Worm (Caenorhabditis elegans) whole organism, L1 larva: ENCODE results near the gene gly-12.

Experiments used
- C34B4.2 ChIP-seq: sonication (generic microtip); optimal IDR thresholded peaks from 2 replicates; lab custom pipeline; 2017; ENCODE audit warnings: mild to moderate bottlenecking, missing genetic modification characterization, missing compliant biosample characterization
- alr-1 ChIP-seq: fragments of 200-800 bp; sonication (Bioruptor generic); optimal IDR thresholded peaks from 2 replicates; lab custom pipeline; 2018; ENCODE audit warnings: borderline replicate concordance, mild to moderate bottlenecking, missing genetic modification characterization, missing compliant biosample characterization
- aly-2 ChIP-seq: fragments of 150-350 bp; optimal IDR thresholded peaks from 2 replicates; lab custom pipeline; 2014; ENCODE audit warnings: missing biosample characterization, missing genetic modification characterization
- ama-1 ChIP-seq: fragments of 150-350 bp; optimal IDR thresholded peaks from 2 replicates; lab custom pipeline; 2014
- ceh-82 ChIP-seq, 3 experiments: fragments of 150-350 bp in 1 of 3; sonication (generic microtip) in 2 of 3; optimal IDR thresholded peaks; 2 replicates each; lab custom pipeline; 2014 to 2017; ENCODE audit warnings: missing biosample characterization in 3 of 3, missing genetic modification characterization in 3 of 3
- dsc-1 ChIP-seq: sonication (generic microtip); optimal IDR thresholded peaks from 2 replicates; lab custom pipeline; 2016; ENCODE audit warnings: mild to moderate bottlenecking, missing genetic modification characterization, missing compliant biosample characterization
- egl-13 ChIP-seq: sonication (generic microtip); optimal IDR thresholded peaks from 2 replicates; lab custom pipeline; 2016; ENCODE audit warnings: missing genotype, missing genetic modification reagents, missing genetic modification characterization, missing compliant biosample characterization
- egl-27 ChIP-seq, 2 experiments: fragments of 150-350 bp in 1 of 2; sonication (generic microtip); optimal IDR thresholded peaks; 3 replicates each; lab custom pipeline; 2017 to 2018; ENCODE audit warnings: missing biosample characterization in 2 of 2, missing genetic modification characterization in 2 of 2, missing genetic modification reagents in 2 of 2
- elt-2 ChIP-seq: sonication (generic microtip); optimal IDR thresholded peaks from 2 replicates; lab custom pipeline; 2016; ENCODE audit warnings: missing genetic modification characterization, mild to moderate bottlenecking, inconsistent platforms, missing compliant biosample characterization, missing genetic modification reagents
- ets-5 ChIP-seq: fragments of 200-800 bp; sonication (Bioruptor generic); IDR thresholded peaks from 2 replicates; pipeline ENCODE4 v1.3.6; 2022; ENCODE audit warnings: missing genetic modification characterization, missing compliant biosample characterization
- fkh-10 ChIP-seq: sonication (generic microtip); optimal IDR thresholded peaks from 2 replicates; lab custom pipeline; 2017; ENCODE audit warnings: missing biosample characterization, missing genetic modification reagents, missing genetic modification characterization
- fos-1 ChIP-seq: fragments of 150-350 bp; optimal IDR thresholded peaks from 2 replicates; lab custom pipeline; 2014; ENCODE audit warnings: missing biosample characterization, missing genetic modification characterization
- grh-1 ChIP-seq: fragments of 200-800 bp; sonication (Bioruptor generic); IDR thresholded peaks from 2 replicates; pipeline ENCODE4 v1.3.6; 2022; ENCODE audit warnings: missing genetic modification reagents, missing genetic modification characterization, missing compliant biosample characterization
- hlh-17 ChIP-seq: fragments of 200-800 bp; sonication (Bioruptor generic); optimal IDR thresholded peaks from 2 replicates; lab custom pipeline; 2018; ENCODE audit warnings: missing genetic modification characterization, mild to moderate bottlenecking, missing compliant biosample characterization, moderate library complexity, borderline replicate concordance
- hlh-4 ChIP-seq: sonication (generic microtip); optimal IDR thresholded peaks from 2 replicates; lab custom pipeline; 2016; ENCODE audit warnings: mild to moderate bottlenecking, missing genetic modification characterization, missing compliant biosample characterization
- hpl-2 ChIP-seq: fragments of 150-350 bp; optimal IDR thresholded peaks from 2 replicates; lab custom pipeline; 2014; ENCODE audit warnings: missing biosample characterization, missing genetic modification reagents, missing genetic modification characterization
- irx-1 ChIP-seq: sonication (generic microtip); optimal IDR thresholded peaks from 2 replicates; lab custom pipeline; 2016; ENCODE audit warnings: missing genetic modification characterization, missing compliant biosample characterization
- lin-13 ChIP-seq: fragments of 150-350 bp; optimal IDR thresholded peaks from 2 replicates; lab custom pipeline; 2014; ENCODE audit warnings: missing biosample characterization, missing genetic modification reagents, missing genetic modification characterization
- lin-14 ChIP-seq: fragments of 200-800 bp; sonication (Bioruptor generic); optimal IDR thresholded peaks from 2 replicates; lab custom pipeline; 2018; ENCODE audit warnings: mild to moderate bottlenecking, missing genetic modification characterization, moderate library complexity, missing compliant biosample characterization
- lin-15B ChIP-seq: fragments of 150-350 bp; sonication (generic microtip); optimal IDR thresholded peaks from 3 replicates; lab custom pipeline; 2014; ENCODE audit warnings: missing biosample characterization, missing genetic modification characterization
- lsy-2 ChIP-seq, 2 experiments: fragments of 150-350 bp; optimal IDR thresholded peaks; 2 replicates each; lab custom pipeline; 2014; ENCODE audit warnings: missing biosample characterization in 2 of 2, missing genetic modification characterization in 2 of 2
- mab-9 ChIP-seq: fragments of 200-800 bp; sonication (Bioruptor generic); IDR thresholded peaks from 2 replicates; pipeline ENCODE4 v1.3.6; 2022; ENCODE audit warnings: missing genetic modification reagents, missing genetic modification characterization, missing compliant biosample characterization
- nhr-237 ChIP-seq: fragments of 150-350 bp; optimal IDR thresholded peaks from 2 replicates; lab custom pipeline; 2014; ENCODE audit warnings: missing biosample characterization, missing genetic modification characterization
- nhr-47 ChIP-seq: sonication (generic microtip); optimal IDR thresholded peaks from 2 replicates; lab custom pipeline; 2016; ENCODE audit warnings: mild to moderate bottlenecking, missing genetic modification characterization, moderate library complexity, missing compliant biosample characterization
- nhr-85 ChIP-seq: sonication (generic microtip); peaks from one replicate; lab custom pipeline; 2016; ENCODE audit warnings: missing genetic modification characterization, inconsistent platforms, missing compliant biosample characterization
- nhr-90 ChIP-seq: sonication (generic microtip); optimal IDR thresholded peaks from 2 replicates; lab custom pipeline; 2016; ENCODE audit warnings: mild to moderate bottlenecking, missing genetic modification characterization, missing compliant biosample characterization; ENCODE audit not compliant: poor library complexity
- rnt-1 ChIP-seq: sonication (generic microtip); optimal IDR thresholded peaks from 2 replicates; lab custom pipeline; 2016; ENCODE audit warnings: mild to moderate bottlenecking, missing genetic modification characterization, moderate library complexity, missing compliant biosample characterization
- skn-1 ChIP-seq: fragments of 150-350 bp; optimal IDR thresholded peaks from 2 replicates; lab custom pipeline; 2014; ENCODE audit warnings: missing biosample characterization, missing genetic modification characterization
- snpc-4 ChIP-seq: fragments of 150-350 bp; optimal IDR thresholded peaks from 2 replicates; lab custom pipeline; 2014; ENCODE audit warnings: missing biosample characterization, missing genetic modification characterization
- snu-23 ChIP-seq: sonication (generic microtip); optimal IDR thresholded peaks from 2 replicates; lab custom pipeline; 2016; ENCODE audit warnings: missing genetic modification characterization, missing compliant biosample characterization
- sox-4 ChIP-seq: sonication (generic microtip); optimal IDR thresholded peaks from 2 replicates; lab custom pipeline; 2016; ENCODE audit warnings: missing genetic modification characterization, missing compliant biosample characterization
- sup-37 ChIP-seq: fragments of 200-800 bp; sonication (Bioruptor generic); optimal IDR thresholded peaks from 2 replicates; lab custom pipeline; 2018; ENCODE audit warnings: mild to moderate bottlenecking, missing genetic modification characterization, missing compliant biosample characterization
- swsn-7 ChIP-seq: sonication (generic microtip); optimal IDR thresholded peaks from 2 replicates; lab custom pipeline; 2016; ENCODE audit warnings: missing genetic modification characterization, missing compliant biosample characterization
- tbx-2 ChIP-seq: sonication (generic microtip); optimal IDR thresholded peaks from 2 replicates; lab custom pipeline; 2016; ENCODE audit warnings: missing genetic modification characterization, missing compliant biosample characterization
- unc-30 ChIP-seq: sonication (generic microtip); optimal IDR thresholded peaks from 2 replicates; lab custom pipeline; 2017; ENCODE audit warnings: missing biosample characterization, missing genetic modification characterization
- unc-62 ChIP-seq: fragments of 150-350 bp; optimal IDR thresholded peaks from 2 replicates; lab custom pipeline; 2014; ENCODE audit warnings: missing biosample characterization, missing genetic modification reagents, missing genetic modification characterization
- unc-86 ChIP-seq: sonication (generic microtip); optimal IDR thresholded peaks from 2 replicates; lab custom pipeline; 2016; ENCODE audit warnings: missing genetic modification characterization, missing compliant biosample characterization
- vab-15 ChIP-seq: sonication (generic microtip); optimal IDR thresholded peaks from 2 replicates; lab custom pipeline; 2017; ENCODE audit warnings: missing genotype, mild to moderate bottlenecking, missing genetic modification characterization, missing compliant biosample characterization
- xbp-1 ChIP-seq: sonication (generic microtip); optimal IDR thresholded peaks from 2 replicates; lab custom pipeline; 2016; ENCODE audit warnings: missing genetic modification characterization, missing compliant biosample characterization
- ztf-4 ChIP-seq: fragments of 150-350 bp; optimal IDR thresholded peaks from 2 replicates; lab custom pipeline; 2014; ENCODE audit warnings: missing biosample characterization, missing genetic modification characterization

Gene gly-12

ce11 chrX:7460516-7460915 lies 25.1 kb upstream of the gly-12 start:
- TF ChIP-seq unc-86 (tag; lab: Kevin White, UChicago) = peak; percentile 33
- peak in 1 of 2 experiments; percentile 33 for TF ChIP-seq lsy-2 (tag; optimal IDR thresholded peaks at IDR 0.05; lab: Kevin White, UChicago)
- peak; percentile 27 for TF ChIP-seq xbp-1 (tag; lab: Kevin White, UChicago)
- TF ChIP-seq swsn-7 (tag; lab: Kevin White, UChicago) = peak; percentile 4
- peak; percentile 31 for TF ChIP-seq lin-14 (GFP tag; lab: Kevin White, UChicago)
- peak; percentile 43 for TF ChIP-seq nhr-85 (tag; lab: Kevin White, UChicago)
- TF ChIP-seq vab-15 = no peak
- no peak for TF ChIP-seq aly-2 (tag; lab: Kevin White, UChicago)
- TF ChIP-seq unc-30 (tag; lab: Kevin White, UChicago) = no peak
- no peak for TF ChIP-seq hlh-17 (GFP tag; lab: Kevin White, UChicago)
- TF ChIP-seq grh-1 (GFP tag; lab: Robert Waterston, UW) = no peak

ce11 chrX:7463637-7464036 lies 22.0 kb upstream of the gly-12 start, which contains the start of gene sox-2:
sox-2 (minus strand) TSS chrX:7463736.
- TF ChIP-seq fkh-10 (peak; percentile 31), unc-86 (tag; lab: Kevin White, UChicago) (peak; percentile 2), irx-1 (no peak), lin-14 (GFP tag; lab: Kevin White, UChicago) (peak; percentile 33)
- TF ChIP-seq, all 84 proteins: peak for 3

ce11 chrX:7464389-7464788 lies 21.3 kb upstream of the gly-12 start:
- TF ChIP-seq dsc-1 = no peak
- TF ChIP-seq skn-1 (tag; lab: Kevin White, UChicago) = no peak
- peak; percentile 24 for TF ChIP-seq nhr-85 (tag; lab: Kevin White, UChicago)
- TF ChIP-seq lin-14 (GFP tag; lab: Kevin White, UChicago) = peak; percentile 20
- no peak for TF ChIP-seq lin-15B (tag; lab: Kevin White, UChicago)
- no peak for TF ChIP-seq ama-1 (lab: Kevin White, UChicago)
- no peak for TF ChIP-seq grh-1 (GFP tag; lab: Robert Waterston, UW)
- TF ChIP-seq swsn-7 (tag; lab: Kevin White, UChicago) = no peak
- TF ChIP-seq unc-86 (tag; lab: Kevin White, UChicago) = peak; percentile 4
- no peak for TF ChIP-seq hlh-17 (GFP tag; lab: Kevin White, UChicago)
- peak in 1 of 2 experiments; percentile 68 for TF ChIP-seq lsy-2 (tag; optimal IDR thresholded peaks at IDR 0.05; lab: Kevin White, UChicago)
- TF ChIP-seq sup-37 (GFP tag; lab: Kevin White, UChicago) = no peak

DNA sequence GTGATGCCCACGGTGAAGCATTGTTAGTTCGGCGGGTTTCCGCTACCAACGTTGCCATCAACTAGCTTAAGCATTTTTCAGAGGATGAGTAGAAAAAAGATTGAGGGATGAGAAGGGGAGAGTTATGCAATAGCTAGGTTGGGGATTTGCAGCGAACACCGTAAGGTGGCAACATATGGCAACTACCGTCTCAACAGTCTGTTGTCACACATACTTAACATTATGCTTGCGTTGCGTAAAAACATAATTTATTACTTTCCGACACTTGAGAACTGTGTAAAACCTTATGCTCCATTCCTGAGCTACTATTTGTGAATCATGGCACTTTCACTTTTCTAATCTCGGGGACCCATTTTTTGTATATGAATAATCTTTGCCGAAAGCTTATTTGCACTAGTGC lies 19.0 kb upstream of the gly-12 start:
- TF ChIP-seq sox-4 (tag; lab: Kevin White, UChicago) (no peak), dsc-1 (no peak), alr-1 (no peak), skn-1 (tag; lab: Kevin White, UChicago) (no peak), mab-9 (GFP tag; lab: Robert Waterston, UW) (no peak), rnt-1 (tag; lab: Kevin White, UChicago) (no peak)

DNA sequence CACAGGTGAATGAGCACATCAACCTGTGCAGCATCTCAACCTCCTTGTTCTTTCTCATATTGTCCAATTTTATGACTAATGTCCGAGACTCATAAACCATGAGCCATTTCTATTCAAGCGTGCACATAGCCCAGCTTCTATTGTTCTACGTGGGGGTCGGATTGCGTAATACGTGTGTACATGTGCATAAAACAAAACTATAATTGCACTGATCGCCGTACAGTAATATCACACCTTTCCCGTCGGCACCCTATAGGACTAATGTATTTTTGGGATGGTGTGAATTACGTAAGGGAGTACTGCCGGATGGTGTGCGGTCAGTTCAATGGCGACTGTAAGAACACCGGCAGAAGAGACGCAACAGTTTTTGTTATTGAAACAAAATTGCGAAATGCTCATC lies 15.8 kb upstream of the gly-12 start:
- no peak for TF ChIP-seq snpc-4 (tag; lab: Kevin White, UChicago)
- TF ChIP-seq elt-2 = no peak
- no peak for TF ChIP-seq lin-13 (GFP tag; lab: Kevin White, UChicago)
- no peak for TF ChIP-seq ets-5
- no peak for TF ChIP-seq lin-14 (GFP tag; lab: Kevin White, UChicago)
- no peak for TF ChIP-seq hpl-2 (GFP tag; lab: Kevin White, UChicago)
- TF ChIP-seq nhr-90 (tag; lab: Kevin White, UChicago) = no peak
- TF ChIP-seq egl-27 (tag; optimal IDR thresholded peaks at IDR 0.05; lab: Kevin White, UChicago) = no peak
- TF ChIP-seq, all 84 proteins: peak for 0

ce11 chrX:7474968-7475433 lies 10.7 kb upstream of the gly-12 start, which contains the start of gene coh-1:
coh-1 (minus strand) TSS chrX:7475018.
- TF ChIP-seq nhr-237 (no peak), ztf-4 (tag; lab: Kevin White, UChicago) (no peak), nhr-85 (tag; lab: Kevin White, UChicago) (peak; percentile 70), grh-1 (GFP tag; lab: Robert Waterston, UW) (no peak; the same call in 1 of the 2 replicates), unc-62 (GFP tag; lab: Kevin White, UChicago) (no peak), hlh-4 (tag; lab: Kevin White, UChicago) (no peak), hlh-17 (GFP tag; lab: Kevin White, UChicago) (no peak), ceh-82 (tag; optimal IDR thresholded peaks at IDR 0.05; lab: Kevin White, UChicago) (peak; percentile 14 to 69 (median 27)), sox-4 (tag; lab: Kevin White, UChicago) (no peak), tbx-2 (tag; lab: Kevin White, UChicago) (peak; percentile 69), fos-1 (tag; lab: Kevin White, UChicago) (peak; percentile 66), irx-1 (peak; percentile 16), egl-27 (tag; optimal IDR thresholded peaks at IDR 0.05; lab: Kevin White, UChicago) (no peak), ama-1 (lab: Kevin White, UChicago) (no peak), snu-23 (GFP tag; lab: Kevin White, UChicago) (peak; percentile 84), C34B4.2 (tag; lab: Kevin White, UChicago) (no peak), sup-37 (GFP tag; lab: Kevin White, UChicago) (no peak), ets-5 (no peak), nhr-47 (tag; lab: Kevin White, UChicago) (peak; percentile 69), egl-13 (tag; lab: Kevin White, UChicago) (peak; percentile 34)
